Fruit fly (Drosophila melanogaster): ENCODE measurements around the gene CG17104.

CG17104 gene

DNA sequence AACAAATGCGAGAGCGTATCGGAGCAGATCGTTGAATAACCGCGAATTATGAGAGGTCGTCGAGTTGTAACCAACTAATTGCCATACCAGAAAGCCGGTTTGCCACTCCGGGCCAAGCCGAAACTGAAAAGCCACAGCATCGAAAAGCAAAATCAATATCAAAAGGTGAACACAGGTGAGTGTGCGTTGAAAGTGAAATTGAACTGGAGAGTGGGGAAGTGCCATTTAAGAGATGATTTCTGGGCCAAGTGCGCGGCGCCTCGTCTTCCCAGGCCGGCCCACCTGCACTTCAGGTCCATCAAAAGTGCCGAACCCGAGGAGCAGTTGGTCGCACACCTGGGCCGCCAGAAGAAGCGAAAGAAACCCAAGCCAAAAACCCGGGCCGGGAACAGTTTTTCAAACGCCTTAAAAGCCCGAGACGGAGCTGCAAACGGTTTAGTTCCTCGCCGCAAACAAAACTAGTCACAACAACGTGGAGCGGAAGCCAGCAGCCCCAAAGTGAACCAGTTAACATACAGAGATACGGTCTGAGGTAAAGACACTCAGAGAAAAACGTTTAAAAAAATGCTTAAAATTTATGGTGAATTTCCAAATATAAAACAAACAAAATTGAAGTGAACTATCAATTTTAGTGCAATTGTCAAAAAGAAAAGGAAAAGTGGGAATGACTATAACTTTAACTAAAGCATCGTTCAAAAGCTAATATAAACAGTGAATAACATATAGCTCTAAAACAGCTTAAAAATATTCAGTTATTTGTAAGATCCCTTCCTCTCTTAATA is at the start of gene CG17104 (continued):
- TF ChIP-seq row (GFP tag; IDR thresholded peaks at IDR 0.05) (peak; percentile 49), Spps (tag; optimal IDR thresholded peaks at IDR 0.05) (no peak), Atf3 (GFP tag; optimal IDR thresholded peaks at IDR 0.05) (no peak), nau (GFP tag; optimal IDR thresholded peaks at IDR 0.05) (no peak), gcm (GFP tag; optimal IDR thresholded peaks at IDR 0.05) (no peak), gfzf (GFP tag; optimal IDR thresholded peaks at IDR 0.05) (no peak), CG6854 (GFP tag; optimal IDR thresholded peaks at IDR 0.05) (no peak), lmd (GFP tag; IDR thresholded peaks at IDR 0.05) (no peak), CG31441 (GFP tag; IDR thresholded peaks at IDR 0.05) (0 out of 2 replicates have a peak, but pooled peaks have one; percentile 13), bab2 (GFP tag; optimal IDR thresholded peaks at IDR 0.05) (no peak), CG7786 (GFP tag; optimal IDR thresholded peaks at IDR 0.05) (no peak), fru (optimal IDR thresholded peaks at IDR 0.05) (no peak), eyg (GFP tag; optimal IDR thresholded peaks at IDR 0.05) (no peak), TFAM (GFP tag; optimal IDR thresholded peaks at IDR 0.05) (no peak), Adf1 (GFP tag; IDR thresholded peaks at IDR 0.05) (no peak), sens (GFP tag) (peak; percentile 69), vfl (GFP tag; optimal IDR thresholded peaks at IDR 0.05) (no peak), cg (GFP tag; optimal IDR thresholded peaks at IDR 0.05) (no peak), CG2116 (GFP tag; optimal IDR thresholded peaks at IDR 0.05) (no peak), CG17359 (tag; optimal IDR thresholded peaks at IDR 0.05) (peak; percentile 1), sna (GFP tag; IDR thresholded peaks at IDR 0.05; ENCODE audit: partially characterized antibody) (no peak), NC2α (GFP tag; optimal IDR thresholded peaks at IDR 0.05) (no peak), Stat92E (GFP tag; optimal IDR thresholded peaks at IDR 0.05) (no peak), E2f2 (GFP tag; IDR thresholded peaks at IDR 0.05) (no peak; the same call in 1 of the 2 replicates), ap (GFP tag; IDR thresholded peaks at IDR 0.05) (no peak), eve (GFP tag; optimal IDR thresholded peaks at IDR 0.05) (no peak), CG17612 (GFP tag; IDR thresholded peaks at IDR 0.05) (no peak), Asciz (GFP tag; optimal IDR thresholded peaks at IDR 0.05) (peak; percentile 17), mirr (GFP tag; optimal IDR thresholded peaks at IDR 0.05) (no peak), Hmr (GFP tag; optimal IDR thresholded peaks at IDR 0.05) (peak; percentile 31), ci (GFP tag; IDR thresholded peaks at IDR 0.05) (0 out of 3 replicates have a peak, but pooled peaks have one; percentile 14), ERR (GFP tag; optimal IDR thresholded peaks at IDR 0.05) (no peak), da (GFP tag; optimal IDR thresholded peaks at IDR 0.05) (no peak), CG9817 (tag; optimal IDR thresholded peaks at IDR 0.05) (peak; percentile 5), croc (GFP tag; conservative IDR thresholded peaks at IDR 0.05) (no peak), CG10147 (GFP tag; optimal IDR thresholded peaks at IDR 0.05) (no peak), Hr39 (optimal IDR thresholded peaks at IDR 0.05) (no peak), Elba2 (GFP tag; optimal IDR thresholded peaks at IDR 0.05) (no peak), CG4707 (GFP tag; optimal IDR thresholded peaks at IDR 0.05) (no peak), CG9609 (GFP tag; optimal IDR thresholded peaks at IDR 0.05) (no peak), run (tag; optimal IDR thresholded peaks at IDR 0.05) (no peak), hkb (optimal IDR thresholded peaks at IDR 0.05) (no peak), hkb (GFP tag; IDR thresholded peaks at IDR 0.05) (peak; percentile 49; the same call in 1 of the 2 replicates), CG31224 (GFP tag; IDR thresholded peaks at IDR 0.05) (no peak), Six4 (GFP tag; optimal IDR thresholded peaks at IDR 0.05) (no peak), Hsf (GFP tag; optimal IDR thresholded peaks at IDR 0.05) (peak; percentile 5), YL-1 (GFP tag; optimal IDR thresholded peaks at IDR 0.05) (no peak), CG14014 (GFP tag; IDR thresholded peaks at IDR 0.05) (0 out of 2 replicates have a peak, but pooled peaks have one; percentile 8), CG12071 (GFP tag; optimal IDR thresholded peaks at IDR 0.05) (no peak), Tbp (GFP tag; optimal IDR thresholded peaks at IDR 0.05) (no peak), vvl (GFP tag; IDR thresholded peaks at IDR 0.05) (no peak), Gug (GFP tag; IDR thresholded peaks at IDR 0.05) (no peak)
